Worm (Caenorhabditis elegans) whole organism, L4 larva: ENCODE measurements around the gene Y38E10A.3.

Source experiments
- F44E2.7 ChIP-seq: fragments of 200-800 bp; sonication (Bioruptor generic); IDR thresholded peaks from 2 replicates; pipeline ENCODE4 v2.1.2; 2022; ENCODE audit warnings: missing genetic modification characterization, missing compliant biosample characterization
- F49E8.2 ChIP-seq: sonication (generic microtip); optimal IDR thresholded peaks from 2 replicates; lab custom pipeline; 2016; ENCODE audit warnings: missing compliant biosample characterization, mild to moderate bottlenecking, missing genetic modification characterization, borderline replicate concordance
- T20F7.1 ChIP-seq: fragments of 200-800 bp; sonication (Bioruptor generic); optimal IDR thresholded peaks from 2 replicates; lab custom pipeline; 2018; ENCODE audit warnings: mild to moderate bottlenecking, missing genetic modification characterization, missing compliant biosample characterization
- T26A8.4 ChIP-seq: fragments of 200-800 bp; sonication (Bioruptor generic); IDR thresholded peaks from 2 replicates; pipeline ENCODE4 v1.3.6; 2022; ENCODE audit warnings: missing genetic modification characterization, missing compliant biosample characterization
- Y105C5A.15 ChIP-seq: fragments of 200-800 bp; sonication (Bioruptor generic); IDR thresholded peaks from 2 replicates; pipeline ENCODE4 v1.3.6; 2022; ENCODE audit warnings: missing genetic modification characterization, missing compliant biosample characterization
- Y48G9A.11 ChIP-seq: fragments of 200-800 bp; sonication (Bioruptor generic); IDR thresholded peaks from 2 replicates; pipeline ENCODE4 v1.3.6; 2022; ENCODE audit warnings: missing genetic modification reagents, missing genetic modification characterization, missing compliant biosample characterization
- aha-1 ChIP-seq: fragments of 150-350 bp; peaks from one replicate; lab custom pipeline; 2014; ENCODE audit warnings: missing biosample characterization, missing genetic modification characterization
- aly-2 ChIP-seq: sonication (generic microtip); optimal IDR thresholded peaks from 2 replicates; lab custom pipeline; 2018; ENCODE audit warnings: missing biosample characterization, missing genetic modification characterization
- attf-4 ChIP-seq: sonication (generic microtip); optimal IDR thresholded peaks from 3 replicates; lab custom pipeline; 2017; ENCODE audit warnings: missing biosample characterization, missing genetic modification characterization
- ceh-82 ChIP-seq: sonication (generic microtip); optimal IDR thresholded peaks from 2 replicates; lab custom pipeline; 2017; ENCODE audit warnings: missing biosample characterization, missing genetic modification characterization
- daf-8 ChIP-seq: fragments of 200-800 bp; sonication (Bioruptor generic); IDR thresholded peaks from 2 replicates; pipeline ENCODE4 v1.3.6; 2022; ENCODE audit warnings: missing genetic modification characterization, missing compliant biosample characterization
- dmd-8 ChIP-seq: fragments of 200-800 bp; sonication (Bioruptor generic); IDR thresholded peaks from 2 replicates; pipeline ENCODE4 v1.3.6; 2022; ENCODE audit warnings: missing genetic modification characterization, missing compliant biosample characterization
- dmd-9 ChIP-seq: fragments of 200-800 bp; sonication (Bioruptor generic); IDR thresholded peaks from 2 replicates; pipeline ENCODE4 v1.3.6; 2022; ENCODE audit warnings: missing genetic modification reagents, missing genetic modification characterization, missing compliant biosample characterization
- dve-1 ChIP-seq: sonication (generic microtip); optimal IDR thresholded peaks from 2 replicates; lab custom pipeline; 2017; ENCODE audit warnings: antibody characterized with exemption, mild to moderate bottlenecking, missing genetic modification characterization, missing compliant biosample characterization; ENCODE audit not compliant: insufficient read depth
- egl-27 ChIP-seq: sonication (generic microtip); optimal IDR thresholded peaks from 3 replicates; lab custom pipeline; 2017; ENCODE audit warnings: missing biosample characterization, missing genetic modification reagents, missing genetic modification characterization
- egl-43 ChIP-seq: fragments of 200-800 bp; sonication (Bioruptor generic); IDR thresholded peaks from 2 replicates; pipeline ENCODE4 v1.3.6; 2022; ENCODE audit warnings: missing genetic modification reagents, missing genetic modification characterization, missing compliant biosample characterization
- fkh-10 ChIP-seq: fragments of 150-350 bp; optimal IDR thresholded peaks from 2 replicates; lab custom pipeline; 2014; ENCODE audit warnings: missing biosample characterization, missing genetic modification reagents, missing genetic modification characterization
- gei-8 ChIP-seq: fragments of 200-800 bp; sonication (Bioruptor generic); optimal IDR thresholded peaks from 2 replicates; lab custom pipeline; 2018; ENCODE audit warnings: mild to moderate bottlenecking, missing genetic modification characterization, missing compliant biosample characterization
- hlh-11 ChIP-seq: fragments of 200-800 bp; sonication (Bioruptor generic); optimal IDR thresholded peaks from 2 replicates; lab custom pipeline; 2018; ENCODE audit warnings: mild to moderate bottlenecking, missing genetic modification characterization, missing compliant biosample characterization
- jun-1 ChIP-seq: fragments of 150-350 bp; optimal IDR thresholded peaks from 2 replicates; lab custom pipeline; 2014; ENCODE audit warnings: missing biosample characterization, missing genetic modification reagents, missing genetic modification characterization
- lin-1 ChIP-seq: fragments of 200-800 bp; sonication (Bioruptor generic); IDR thresholded peaks from 2 replicates; pipeline ENCODE4 v1.3.6; 2022; ENCODE audit warnings: missing genetic modification reagents, missing genetic modification characterization, missing compliant biosample characterization
- lin-13 ChIP-seq: fragments of 150-350 bp; optimal IDR thresholded peaks from 2 replicates; lab custom pipeline; 2014; ENCODE audit warnings: missing biosample characterization, missing genetic modification reagents, missing genetic modification characterization
- lin-15B ChIP-seq: fragments of 150-350 bp; sonication (generic microtip); optimal IDR thresholded peaks from 3 replicates; lab custom pipeline; 2014; ENCODE audit warnings: missing biosample characterization, missing genetic modification characterization
- lin-38 ChIP-seq: fragments of 200-800 bp; sonication (Bioruptor generic); IDR thresholded peaks from 2 replicates; pipeline ENCODE4 v1.3.6; 2022; ENCODE audit warnings: missing genetic modification reagents, missing genetic modification characterization, missing compliant biosample characterization
- lin-39 ChIP-seq: fragments of 150-350 bp; optimal IDR thresholded peaks from 2 replicates; lab custom pipeline; 2014; ENCODE audit warnings: missing biosample characterization, missing genetic modification reagents, missing genetic modification characterization
- mep-1 ChIP-seq: fragments of 150-350 bp; sonication (generic microtip); optimal IDR thresholded peaks from 3 replicates; lab custom pipeline; 2014; ENCODE audit warnings: missing biosample characterization, missing genetic modification characterization
- mes-2 ChIP-seq: sonication (generic microtip); optimal IDR thresholded peaks from 2 replicates; lab custom pipeline; 2016; ENCODE audit warnings: missing genotype, mild to moderate bottlenecking, missing genetic modification characterization, missing compliant biosample characterization; ENCODE audit not compliant: poor library complexity, severe bottlenecking
- mxl-2 ChIP-seq: fragments of 200-800 bp; sonication (Bioruptor generic); conservative IDR thresholded peaks from 2 replicates; pipeline ENCODE4 v1.3.6; 2022; ENCODE audit warnings: missing genetic modification reagents, missing genetic modification characterization, missing compliant biosample characterization
- mxl-3 ChIP-seq: fragments of 200-800 bp; sonication (Bioruptor generic); optimal IDR thresholded peaks from 2 replicates; lab custom pipeline; 2018; ENCODE audit warnings: mild to moderate bottlenecking, missing genetic modification characterization, missing compliant biosample characterization
- nhr-102 ChIP-seq: sonication (generic microtip); optimal IDR thresholded peaks from 2 replicates; lab custom pipeline; 2016; ENCODE audit warnings: mild to moderate bottlenecking, missing genetic modification characterization, moderate library complexity, missing compliant biosample characterization
- nhr-25 ChIP-seq: sonication (generic microtip); optimal IDR thresholded peaks from 2 replicates; lab custom pipeline; 2017; ENCODE audit warnings: missing genetic modification characterization, mild to moderate bottlenecking, missing compliant biosample characterization, antibody characterized with exemption, moderate library complexity, borderline replicate concordance; ENCODE audit not compliant: insufficient read depth
- nhr-28 ChIP-seq: fragments of 150-350 bp; optimal IDR thresholded peaks from 2 replicates; lab custom pipeline; 2014; ENCODE audit warnings: missing biosample characterization, missing genetic modification characterization
- nhr-42 ChIP-seq: fragments of 200-800 bp; sonication (Bioruptor generic); IDR thresholded peaks from 2 replicates; pipeline ENCODE4 v1.3.6; 2022; ENCODE audit warnings: missing genetic modification characterization, missing compliant biosample characterization
- nhr-48 ChIP-seq: sonication (generic microtip); optimal IDR thresholded peaks from 2 replicates; lab custom pipeline; 2016; ENCODE audit warnings: mild to moderate bottlenecking, missing genetic modification characterization, missing compliant biosample characterization
- php-3 ChIP-seq: fragments of 200-800 bp; sonication (Bioruptor generic); IDR thresholded peaks from 2 replicates; pipeline ENCODE4 v1.3.6; 2022; ENCODE audit warnings: missing genetic modification reagents, missing genetic modification characterization, missing compliant biosample characterization
- spr-3 ChIP-seq: fragments of 200-800 bp; sonication (Bioruptor generic); optimal IDR thresholded peaks from 2 replicates; lab custom pipeline; 2018; ENCODE audit warnings: mild to moderate bottlenecking, missing genetic modification characterization, missing compliant biosample characterization
- unc-130 ChIP-seq: sonication (generic microtip); optimal IDR thresholded peaks from 2 replicates; lab custom pipeline; 2016; ENCODE audit warnings: missing genetic modification reagents, missing genetic modification characterization, missing compliant biosample characterization
- unc-62 ChIP-seq, 3 experiments: fragments of 150-350 bp in 1 of 3; sonication (generic microtip); optimal IDR thresholded peaks in 2 of 3; peaks in 1 of 3; 1 replicate in 1 of 3; 2 replicates in 2 of 3; lab custom pipeline; 2014 to 2017; ENCODE audit warnings: missing biosample characterization in 3 of 3, missing genetic modification characterization in 3 of 3, missing genetic modification reagents in 3 of 3, missing genotype in 1 of 3
- zfp-2 ChIP-seq: sonication (generic microtip); optimal IDR thresholded peaks from 2 replicates; lab custom pipeline; 2016; ENCODE audit warnings: mild to moderate bottlenecking, missing genetic modification characterization, missing compliant biosample characterization
- zip-11 ChIP-seq: fragments of 200-800 bp; sonication (Bioruptor generic); IDR thresholded peaks from 2 replicates; pipeline ENCODE4 v1.3.6; 2022; ENCODE audit warnings: missing genetic modification characterization, missing compliant biosample characterization
- zip-2 ChIP-seq: fragments of 150-350 bp; optimal IDR thresholded peaks from 2 replicates; lab custom pipeline; 2014; ENCODE audit warnings: missing biosample characterization, missing genetic modification characterization
- ztf-11 ChIP-seq: fragments of 150-350 bp; optimal IDR thresholded peaks from 2 replicates; lab custom pipeline; 2014; ENCODE audit warnings: missing biosample characterization, missing genetic modification characterization
- ztf-7 ChIP-seq: fragments of 150-350 bp; optimal IDR thresholded peaks from 2 replicates; lab custom pipeline; 2014; ENCODE audit warnings: missing biosample characterization, missing genetic modification characterization

Y38E10A.3 gene

ce11 chrII:12620764-12621163 is 46.2 kb upstream of the Y38E10A.3 start, which contains the start of gene nspe-1:
Gene nspe-1 (minus strand): TSS chrII:12620864.
- TF ChIP-seq lin-15B (tag; lab: Kevin White, UChicago) (no peak), Y105C5A.15 (GFP tag; lab: Robert Waterston, UW) (no peak), spr-3 (no peak), daf-8 (GFP tag; lab: Robert Waterston, UW) (no peak), mep-1 (tag; lab: Kevin White, UChicago) (no peak), attf-4 (no peak), ztf-11 (tag; lab: Kevin White, UChicago) (no peak), gei-8 (no peak), unc-130 (GFP tag; lab: Kevin White, UChicago) (no peak), T20F7.1 (GFP tag; lab: Kevin White, UChicago) (no peak), ztf-7 (tag; lab: Kevin White, UChicago) (no peak), jun-1 (tag; lab: Kevin White, UChicago) (no peak), fkh-10 (GFP tag; lab: Kevin White, UChicago) (no peak), lin-1 (GFP tag; lab: Robert Waterston, UW) (no peak)

ce11 chrII:12619288-12619687 is 44.7 kb upstream of the Y38E10A.3 start, which contains the start of gene nspe-2:
Gene nspe-2 (minus strand): TSS chrII:12619388.
- TF ChIP-seq egl-27 (tag; lab: Kevin White, UChicago), result no peak
- TF ChIP-seq unc-62 (GFP tag; optimal IDR thresholded peaks at IDR 0.05 in 1 of 2; lab: Kevin White, UChicago), result peak in 1 of 2 experiments; percentile 46
- TF ChIP-seq unc-62 (tag; optimal IDR thresholded peaks at IDR 0.05; lab: Kevin White, UChicago), result no peak
- TF ChIP-seq php-3, result no peak

ce11 chrII:12617586-12617985 is 43.0 kb upstream of the Y38E10A.3 start, which contains the start of gene nspe-3:
Gene nspe-3 (plus strand): TSS chrII:12617886.
- TF ChIP-seq mes-2 (tag; lab: Kevin White, UChicago) (no peak), ceh-82 (tag; lab: Kevin White, UChicago) (no peak), daf-8 (GFP tag; lab: Robert Waterston, UW) (no peak), lin-38 (no peak), lin-13 (GFP tag; lab: Kevin White, UChicago) (no peak), F49E8.2 (no peak)

- TF ChIP-seq nhr-25 (tag; lab: Kevin White, UChicago) (no peak), aha-1 (tag; lab: Kevin White, UChicago) (peak; percentile 10)
These were observed 41.5 kb upstream of the Y38E10A.3 start, which contains the start of gene nspe-6 for ce11 chrII:12616081-12616480. Gene nspe-6 (minus strand): TSS chrII:12616181.

ce11 chrII:12615413-12615812 is 40.8 kb upstream of the Y38E10A.3 start:
- no peak for TF ChIP-seq zip-11 (GFP tag; lab: Robert Waterston, UW)
- TF ChIP-seq mxl-2 (GFP tag; lab: Robert Waterston, UW), result no peak
- TF ChIP-seq spr-3, result no peak
- no peak for TF ChIP-seq aly-2
- TF ChIP-seq zip-2 (tag; lab: Kevin White, UChicago), result no peak
- TF ChIP-seq dve-1, result no peak
- peak; percentile 99 for TF ChIP-seq aha-1 (tag; lab: Kevin White, UChicago)
- no peak for TF ChIP-seq lin-39
- no peak for TF ChIP-seq ztf-7 (tag; lab: Kevin White, UChicago)
- no peak for TF ChIP-seq dmd-8 (GFP tag; lab: Robert Waterston, UW)
- TF ChIP-seq T20F7.1 (GFP tag; lab: Kevin White, UChicago), result no peak
- TF ChIP-seq F44E2.7 (GFP tag; lab: Robert Waterston, UW), result no peak
- no peak for TF ChIP-seq zfp-2 (tag; lab: Kevin White, UChicago)
- no peak for TF ChIP-seq mes-2 (tag; lab: Kevin White, UChicago)
- no peak for TF ChIP-seq attf-4
- TF ChIP-seq mxl-3 (GFP tag; lab: Kevin White, UChicago), result peak; percentile 85
- peak; percentile 97 for TF ChIP-seq nhr-48 (tag; lab: Kevin White, UChicago)
- TF ChIP-seq egl-27 (tag; lab: Kevin White, UChicago), result no peak
- no peak for TF ChIP-seq dmd-9 (GFP tag; lab: Robert Waterston, UW)
- no peak for TF ChIP-seq mep-1 (tag; lab: Kevin White, UChicago)
- TF ChIP-seq nhr-42 (GFP tag; lab: Robert Waterston, UW), result no peak
- peak; percentile 60 for TF ChIP-seq nhr-28 (tag; lab: Kevin White, UChicago)
- no peak for TF ChIP-seq T26A8.4
- TF ChIP-seq egl-43 (GFP tag; lab: Robert Waterston, UW), result no peak
- no peak for TF ChIP-seq daf-8 (GFP tag; lab: Robert Waterston, UW)
- TF ChIP-seq hlh-11 (tag; lab: Kevin White, UChicago), result peak; percentile 16
- no peak for TF ChIP-seq nhr-102
- TF ChIP-seq Y48G9A.11, result no peak
